Worm (Caenorhabditis elegans) whole organism, L4 larva: ENCODE data around the gene C17C3.3.

Experiments
- F37D6.2 ChIP-seq: sonication (generic microtip); optimal IDR thresholded peaks from 2 replicates; lab custom pipeline; 2016; ENCODE audit warnings: mild to moderate bottlenecking, missing genetic modification characterization, missing compliant biosample characterization
- T26A8.4 ChIP-seq: fragments of 200-800 bp; sonication (Bioruptor generic); IDR thresholded peaks from 2 replicates; pipeline ENCODE4 v1.3.6; 2022; ENCODE audit warnings: missing genetic modification characterization, missing compliant biosample characterization
- Y105C5A.15 ChIP-seq: fragments of 200-800 bp; sonication (Bioruptor generic); IDR thresholded peaks from 2 replicates; pipeline ENCODE4 v1.3.6; 2022; ENCODE audit warnings: missing genetic modification characterization, missing compliant biosample characterization
- ceh-28 ChIP-seq: fragments of 150-350 bp; optimal IDR thresholded peaks from 2 replicates; lab custom pipeline; 2014; ENCODE audit warnings: missing biosample characterization, missing genetic modification reagents, missing genetic modification characterization
- daf-8 ChIP-seq: fragments of 200-800 bp; sonication (Bioruptor generic); IDR thresholded peaks from 2 replicates; pipeline ENCODE4 v1.3.6; 2022; ENCODE audit warnings: missing genetic modification characterization, missing compliant biosample characterization
- dve-1 ChIP-seq: sonication (generic microtip); optimal IDR thresholded peaks from 2 replicates; lab custom pipeline; 2017; ENCODE audit warnings: antibody characterized with exemption, mild to moderate bottlenecking, missing genetic modification characterization, missing compliant biosample characterization; ENCODE audit not compliant: insufficient read depth
- lin-39 ChIP-seq: fragments of 150-350 bp; optimal IDR thresholded peaks from 2 replicates; lab custom pipeline; 2014; ENCODE audit warnings: missing biosample characterization, missing genetic modification reagents, missing genetic modification characterization
- madf-5 ChIP-seq, 2 experiments: fragments of 200-800 bp; sonication (Bioruptor generic); IDR thresholded peaks; 2 replicates each; pipeline ENCODE4 v1.3.6; 2022; ENCODE audit warnings: missing compliant biosample characterization in 2 of 2, missing genetic modification characterization in 2 of 2
- mep-1 ChIP-seq: fragments of 150-350 bp; sonication (generic microtip); optimal IDR thresholded peaks from 3 replicates; lab custom pipeline; 2014; ENCODE audit warnings: missing biosample characterization, missing genetic modification characterization
- mxl-2 ChIP-seq: fragments of 200-800 bp; sonication (Bioruptor generic); conservative IDR thresholded peaks from 2 replicates; pipeline ENCODE4 v1.3.6; 2022; ENCODE audit warnings: missing genetic modification reagents, missing genetic modification characterization, missing compliant biosample characterization
- nhr-77 ChIP-seq: fragments of 150-350 bp; optimal IDR thresholded peaks from 2 replicates; lab custom pipeline; 2014; ENCODE audit warnings: missing biosample characterization, missing genetic modification characterization
- pha-4 ChIP-seq, 2 experiments: fragments of 150-350 bp in 1 of 2; fragments of 200-800 bp in 1 of 2; sonication (Bioruptor generic) in 1 of 2; IDR thresholded peaks in 1 of 2; optimal IDR thresholded peaks in 1 of 2; 2 replicates each; pipeline versions ENCODE4 v1.3.6 to Lab custom; 2014 to 2022; ENCODE audit warnings: missing genetic modification characterization in 2 of 2, missing genetic modification reagents in 2 of 2, missing biosample characterization in 1 of 2, missing compliant biosample characterization in 1 of 2
- snpc-4 ChIP-seq: fragments of 150-350 bp; optimal IDR thresholded peaks from 2 replicates; lab custom pipeline; 2014; ENCODE audit warnings: missing biosample characterization, missing genetic modification characterization

DNA sequence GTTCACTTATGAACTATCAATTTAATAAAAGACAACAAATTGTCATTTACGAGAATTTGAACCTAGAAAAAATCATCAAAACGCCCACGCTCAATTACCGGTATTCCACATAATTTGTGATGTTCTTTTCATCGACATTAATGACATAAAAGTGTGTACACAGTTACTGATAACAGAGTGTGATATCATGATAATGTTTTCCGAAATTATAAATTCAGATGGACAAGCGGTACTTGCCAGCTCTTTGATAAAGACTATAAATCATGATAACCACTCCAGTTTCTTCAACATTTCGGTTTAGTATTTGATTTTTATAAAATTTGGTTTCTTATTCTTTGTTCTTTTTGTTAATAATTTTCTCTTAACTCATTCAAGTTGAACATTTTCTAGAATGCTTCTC, 24.3 kb downstream of the C17C3.3 start, which contains the start of gene lys-8:
- TF ChIP-seq F37D6.2 (tag; lab: Kevin White, UChicago): no peak
- TF ChIP-seq dve-1 (tag; lab: Kevin White, UChicago): peak; percentile 89
- no peak for TF ChIP-seq Y105C5A.15 (GFP tag; lab: Robert Waterston, UW)
- TF ChIP-seq mep-1 (tag; lab: Kevin White, UChicago): no peak
- no peak for TF ChIP-seq snpc-4 (tag; lab: Kevin White, UChicago)
- TF ChIP-seq madf-5 (GFP tag; IDR thresholded peaks at IDR 0.05; lab: Robert Waterston, UW): no peak
- peak; percentile 78 for TF ChIP-seq nhr-77 (tag; lab: Kevin White, UChicago)
- no peak for TF ChIP-seq pha-4 (GFP tag; IDR thresholded peaks at IDR 0.05; lab: Robert Waterston, UW)
- no peak for TF ChIP-seq pha-4 (tag; optimal IDR thresholded peaks at IDR 0.05; lab: Kevin White, UChicago)
- no peak for TF ChIP-seq mxl-2 (GFP tag; lab: Robert Waterston, UW)
- no peak for TF ChIP-seq ceh-28 (tag; lab: Kevin White, UChicago)
- TF ChIP-seq T26A8.4 (GFP tag; lab: Robert Waterston, UW): no peak
- no peak for TF ChIP-seq daf-8 (GFP tag; lab: Robert Waterston, UW)
- no peak for TF ChIP-seq lin-39
